Worm (Caenorhabditis elegans) whole organism, mixed stage, embryonic: ENCODE results near the gene srd-20.
"Not testable (repeated sequence)": the region's sequence is repeated elsewhere in the genome, so short reads cannot be mapped to it uniquely, and the experiment has no call there.

ENCODE experiments used
- M03D4.4 ChIP-seq: sonication (generic microtip); optimal IDR thresholded peaks from 2 replicates; lab custom pipeline; 2017; ENCODE audit warnings: mild to moderate bottlenecking, missing genetic modification characterization, missing compliant biosample characterization
- bed-3 ChIP-seq: fragments of 200-800 bp; sonication (Bioruptor generic); optimal IDR thresholded peaks from 3 replicates; lab custom pipeline; 2018; ENCODE audit warnings: mild to moderate bottlenecking, missing genetic modification characterization, moderate library complexity, missing compliant biosample characterization
- blmp-1 ChIP-seq: fragments of 150-350 bp; optimal IDR thresholded peaks from 2 replicates; lab custom pipeline; 2014; ENCODE audit warnings: missing biosample characterization, missing genetic modification characterization
- ceh-39 ChIP-seq: fragments of 150-350 bp; optimal IDR thresholded peaks from 2 replicates; lab custom pipeline; 2014; ENCODE audit warnings: missing biosample characterization, missing genetic modification characterization
- ceh-43 ChIP-seq: fragments of 200-800 bp; sonication (Bioruptor generic); optimal IDR thresholded peaks from 2 replicates; lab custom pipeline; 2018; ENCODE audit warnings: mild to moderate bottlenecking, missing genetic modification characterization, moderate library complexity, missing compliant biosample characterization
- ceh-83 ChIP-seq: fragments of 200-800 bp; sonication (Bioruptor generic); optimal IDR thresholded peaks from 2 replicates; lab custom pipeline; 2018; ENCODE audit warnings: mild to moderate bottlenecking, missing genetic modification characterization, missing compliant biosample characterization
- ces-1 ChIP-seq: fragments of 150-350 bp; optimal IDR thresholded peaks from 2 replicates; lab custom pipeline; 2014; ENCODE audit warnings: missing biosample characterization, missing genetic modification reagents, missing genetic modification characterization
- cnd-1 ChIP-seq: fragments of 200-800 bp; sonication (Bioruptor generic); optimal IDR thresholded peaks from 2 replicates; lab custom pipeline; 2018; ENCODE audit warnings: mild to moderate bottlenecking, missing genetic modification characterization, missing compliant biosample characterization
- elt-3 ChIP-seq: fragments of 150-350 bp; optimal IDR thresholded peaks from 2 replicates; lab custom pipeline; 2014; ENCODE audit warnings: missing biosample characterization, missing genetic modification characterization
- flh-1 ChIP-seq: fragments of 200-800 bp; sonication (Bioruptor generic); optimal IDR thresholded peaks from 2 replicates; lab custom pipeline; 2018; ENCODE audit warnings: mild to moderate bottlenecking, missing genetic modification characterization, moderate library complexity, missing compliant biosample characterization
- hlh-1 ChIP-seq: fragments of 150-350 bp; optimal IDR thresholded peaks from 2 replicates; lab custom pipeline; 2014; ENCODE audit warnings: missing biosample characterization, missing genetic modification reagents, missing genetic modification characterization
- lin-13 ChIP-seq: fragments of 150-350 bp; optimal IDR thresholded peaks from 2 replicates; lab custom pipeline; 2014; ENCODE audit warnings: missing biosample characterization, missing genetic modification characterization
- lsy-2 ChIP-seq: fragments of 150-350 bp; optimal IDR thresholded peaks from 2 replicates; lab custom pipeline; 2014; ENCODE audit warnings: missing biosample characterization, missing genetic modification characterization
- mep-1 ChIP-seq: fragments of 150-350 bp; optimal IDR thresholded peaks from 2 replicates; lab custom pipeline; 2017; ENCODE audit warnings: missing biosample characterization, missing genetic modification reagents, missing genetic modification characterization, inconsistent platforms
- mls-2 ChIP-seq: sonication (generic microtip); optimal IDR thresholded peaks from 2 replicates; lab custom pipeline; 2016; ENCODE audit warnings: mild to moderate bottlenecking, missing genetic modification characterization, moderate library complexity, missing compliant biosample characterization
- nhr-12 ChIP-seq: fragments of 150-350 bp; optimal IDR thresholded peaks from 2 replicates; lab custom pipeline; 2014; ENCODE audit warnings: missing biosample characterization, missing genetic modification characterization
- nhr-2 ChIP-seq: fragments of 150-350 bp; optimal IDR thresholded peaks from 2 replicates; lab custom pipeline; 2014; ENCODE audit warnings: missing biosample characterization, missing genetic modification characterization
- nhr-237 ChIP-seq: fragments of 150-350 bp; optimal IDR thresholded peaks from 2 replicates; lab custom pipeline; 2014; ENCODE audit warnings: missing biosample characterization, missing genetic modification characterization
- nhr-76 ChIP-seq: sonication (generic microtip); optimal IDR thresholded peaks from 2 replicates; lab custom pipeline; 2017; ENCODE audit warnings: missing biosample characterization, missing genetic modification characterization
- pha-4 ChIP-seq: fragments of 150-350 bp; optimal IDR thresholded peaks from 2 replicates; lab custom pipeline; 2018; ENCODE audit warnings: missing biosample characterization, missing genetic modification reagents, missing genetic modification characterization
- sem-2 ChIP-seq: fragments of 200-800 bp; sonication (Bioruptor generic); optimal IDR thresholded peaks from 2 replicates; lab custom pipeline; 2018; ENCODE audit warnings: mild to moderate bottlenecking, missing genetic modification characterization, missing compliant biosample characterization
- snpc-4 ChIP-seq: fragments of 150-350 bp; optimal IDR thresholded peaks from 2 replicates; lab custom pipeline; 2014; ENCODE audit warnings: missing biosample characterization, missing genetic modification characterization
- sptf-1 ChIP-seq: sonication (generic microtip); optimal IDR thresholded peaks from 2 replicates; lab custom pipeline; 2017; ENCODE audit warnings: mild to moderate bottlenecking, missing genetic modification characterization, moderate library complexity, missing compliant biosample characterization
- tbx-8 ChIP-seq: fragments of 200-800 bp; sonication (Bioruptor generic); optimal IDR thresholded peaks from 2 replicates; lab custom pipeline; 2018; ENCODE audit warnings: mild to moderate bottlenecking, missing genetic modification characterization, moderate library complexity, missing compliant biosample characterization
- unc-120 ChIP-seq: sonication (generic microtip); optimal IDR thresholded peaks from 2 replicates; lab custom pipeline; 2017; ENCODE audit warnings: missing genetic modification characterization, missing compliant biosample characterization; ENCODE audit not compliant: poor library complexity, severe bottlenecking
- unc-62 ChIP-seq: fragments of 150-350 bp; optimal IDR thresholded peaks from 2 replicates; lab custom pipeline; 2014; ENCODE audit warnings: missing biosample characterization, missing genetic modification reagents, missing genetic modification characterization
- zip-8 ChIP-seq: fragments of 150-350 bp; optimal IDR thresholded peaks from 2 replicates; lab custom pipeline; 2014; ENCODE audit warnings: missing biosample characterization, missing genetic modification characterization

The srd-20 gene

DNA sequence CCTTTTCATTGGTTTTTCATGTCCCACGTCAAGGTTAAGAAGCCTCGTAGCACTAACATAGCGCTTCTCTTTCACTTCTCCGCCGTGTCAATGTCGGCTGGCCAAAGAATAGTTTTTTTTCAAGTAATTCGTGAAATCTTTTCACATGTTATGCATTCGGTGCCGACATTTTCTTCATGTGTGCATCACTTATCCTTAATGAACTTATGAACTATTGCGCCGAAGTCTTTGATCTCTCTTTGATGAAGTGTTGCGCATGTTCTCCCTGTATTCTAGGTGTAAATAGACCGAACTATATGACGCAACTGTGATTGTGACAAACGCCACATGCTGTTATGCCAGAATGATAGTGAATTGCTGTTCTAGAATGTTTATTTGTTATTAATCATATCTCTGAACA is 33.3 kb upstream of the srd-20 start:
- TF ChIP-seq zip-8 (tag; lab: Kevin White, UChicago) (peak; percentile 26), elt-3 (tag; lab: Kevin White, UChicago) (no peak), ceh-83 (no peak), tbx-8 (GFP tag; lab: Kevin White, UChicago) (no peak), nhr-2 (tag; lab: Kevin White, UChicago) (peak; percentile 28)

DNA sequence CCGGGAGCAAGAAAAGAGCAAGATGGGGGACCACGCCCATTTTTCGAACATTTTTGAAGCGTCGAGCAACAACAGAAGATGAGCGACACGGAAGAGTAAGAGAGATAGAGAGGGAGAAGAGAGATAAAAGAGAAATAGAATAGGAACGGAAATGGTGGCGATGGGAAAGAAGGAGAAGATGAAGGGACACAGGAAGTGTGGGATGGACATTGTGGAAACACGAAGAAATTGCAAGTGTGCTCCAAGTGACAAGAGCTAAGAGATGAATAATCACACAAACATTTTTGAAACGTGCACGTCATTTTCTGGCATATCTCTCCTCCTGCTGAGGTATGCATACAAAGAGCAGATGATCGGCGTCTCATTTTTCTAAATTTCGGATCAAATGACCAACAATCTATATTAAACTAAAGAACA is 24.8 kb upstream of the srd-20 start:
- peak; percentile 37 for TF ChIP-seq sptf-1 (tag; lab: Kevin White, UChicago)
- no peak for TF ChIP-seq snpc-4 (tag; lab: Kevin White, UChicago)
- TF ChIP-seq lin-13 (tag; lab: Kevin White, UChicago): no peak
- peak; percentile 48 for TF ChIP-seq hlh-1 (tag; lab: Kevin White, UChicago)
- TF ChIP-seq unc-62 (GFP tag; lab: Kevin White, UChicago): peak; percentile 93
- TF ChIP-seq sem-2: no peak
- TF ChIP-seq unc-120 (tag; lab: Kevin White, UChicago): peak; percentile 94
- no peak for TF ChIP-seq zip-8 (tag; lab: Kevin White, UChicago)
- TF ChIP-seq bed-3: no peak
- no peak for TF ChIP-seq flh-1 (GFP tag; lab: Kevin White, UChicago)

DNA sequence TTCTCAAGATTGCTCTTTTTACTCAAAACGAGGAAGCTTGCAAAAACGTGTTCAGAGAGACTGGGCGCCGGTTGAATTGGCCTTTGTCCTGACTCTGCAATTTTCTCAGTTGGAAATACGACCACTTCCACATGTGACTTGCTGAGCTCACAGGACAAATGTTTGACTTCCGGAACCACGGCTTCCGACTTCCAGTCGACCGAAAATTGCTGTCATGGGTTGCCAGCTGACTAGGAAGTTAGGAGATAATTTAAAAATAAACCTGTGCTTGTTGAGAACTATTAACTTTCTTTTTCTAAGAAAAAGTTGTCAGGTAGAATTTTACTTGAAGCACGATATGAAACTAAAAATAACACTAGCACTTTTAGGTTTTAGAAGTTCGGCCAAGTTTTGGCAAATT is 23.8 kb upstream of the srd-20 start:
- TF ChIP-seq ceh-43 (GFP tag; lab: Kevin White, UChicago) (no peak), hlh-1 (tag; lab: Kevin White, UChicago) (no peak), nhr-2 (tag; lab: Kevin White, UChicago) (no peak), mls-2 (tag; lab: Kevin White, UChicago) (no peak), unc-62 (GFP tag; lab: Kevin White, UChicago) (no peak)

DNA sequence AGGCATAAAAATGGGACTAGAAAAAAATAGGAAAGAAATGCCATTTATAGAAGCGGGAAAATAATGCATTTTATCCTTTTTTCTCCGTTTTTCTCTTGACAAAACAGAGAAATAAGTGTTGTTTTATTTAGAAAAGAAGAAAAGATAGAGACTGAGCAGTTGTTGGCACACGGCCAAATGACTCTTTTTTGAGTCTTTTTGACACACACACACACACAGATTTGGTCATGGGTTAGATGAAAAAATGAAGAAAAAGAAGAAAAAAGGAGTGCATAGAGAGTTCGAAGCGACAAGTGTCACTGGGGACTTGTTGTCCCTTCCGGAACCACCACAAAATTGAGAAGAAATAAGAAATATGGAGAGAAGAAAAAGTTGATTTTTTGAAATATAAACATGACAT is 21.9 kb upstream of the srd-20 start:
- no peak for TF ChIP-seq nhr-12
- TF ChIP-seq ces-1 (GFP tag; lab: Kevin White, UChicago): peak; percentile 22
- TF ChIP-seq tbx-8 (GFP tag; lab: Kevin White, UChicago): no peak

DNA sequence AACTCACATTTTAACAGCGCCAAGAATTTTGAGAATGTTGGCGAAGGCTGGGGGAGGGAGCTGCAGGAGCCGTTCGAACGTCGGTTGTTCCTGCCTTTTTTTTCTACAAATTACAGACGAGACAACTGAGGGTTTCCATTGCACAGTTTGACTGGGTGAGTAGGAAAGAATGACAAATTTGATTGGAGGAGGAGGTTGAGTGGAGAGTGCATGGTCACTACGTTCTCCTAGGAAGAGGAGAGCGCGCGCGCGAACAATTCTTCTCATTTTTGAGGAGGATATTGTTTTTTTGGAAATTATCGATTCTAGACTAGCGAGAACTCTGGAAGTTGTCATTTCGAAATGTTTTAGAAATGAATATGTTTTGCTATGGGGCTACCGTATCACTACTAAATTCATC is 20.7 kb upstream of the srd-20 start, which contains the start of gene dhs-17:
TSS of gene dhs-17 (minus strand) at position 101 of the 400 bp plus-strand sequence.
- TF ChIP-seq ceh-39 (tag; lab: Kevin White, UChicago) (no peak), tbx-8 (GFP tag; lab: Kevin White, UChicago) (no peak), M03D4.4 (tag; lab: Kevin White, UChicago) (no peak), cnd-1 (tag; lab: Kevin White, UChicago) (no peak), zip-8 (tag; lab: Kevin White, UChicago) (no peak), pha-4 (tag; lab: Kevin White, UChicago) (no peak), nhr-76 (tag; lab: Kevin White, UChicago) (no peak), bed-3 (no peak), mep-1 (tag; lab: Kevin White, UChicago) (no peak), nhr-12 (no peak), elt-3 (tag; lab: Kevin White, UChicago) (no peak), nhr-237 (tag; lab: Kevin White, UChicago) (no peak), hlh-1 (tag; lab: Kevin White, UChicago) (no peak)

DNA sequence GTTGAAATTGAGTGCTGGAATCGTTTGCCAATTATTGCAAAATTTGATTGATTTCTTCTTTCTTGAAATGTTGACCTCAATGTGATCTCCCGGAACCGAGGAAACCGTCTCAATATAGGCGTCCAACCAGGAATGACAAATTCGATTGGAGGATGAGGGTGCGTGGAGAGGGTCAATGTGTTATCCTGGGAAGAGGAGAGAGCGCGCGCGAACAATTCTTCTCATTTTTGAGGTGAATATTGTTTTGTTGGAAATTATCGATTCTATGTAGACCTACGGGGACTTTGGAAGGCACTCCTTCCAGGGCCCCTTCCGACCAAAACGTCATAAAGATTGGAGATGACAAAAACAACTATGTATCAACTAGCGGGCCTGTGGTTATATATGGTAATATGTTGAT is 18.8 kb upstream of the srd-20 start:
- TF ChIP-seq lsy-2 (no peak), zip-8 (tag; lab: Kevin White, UChicago) (no peak)

DNA sequence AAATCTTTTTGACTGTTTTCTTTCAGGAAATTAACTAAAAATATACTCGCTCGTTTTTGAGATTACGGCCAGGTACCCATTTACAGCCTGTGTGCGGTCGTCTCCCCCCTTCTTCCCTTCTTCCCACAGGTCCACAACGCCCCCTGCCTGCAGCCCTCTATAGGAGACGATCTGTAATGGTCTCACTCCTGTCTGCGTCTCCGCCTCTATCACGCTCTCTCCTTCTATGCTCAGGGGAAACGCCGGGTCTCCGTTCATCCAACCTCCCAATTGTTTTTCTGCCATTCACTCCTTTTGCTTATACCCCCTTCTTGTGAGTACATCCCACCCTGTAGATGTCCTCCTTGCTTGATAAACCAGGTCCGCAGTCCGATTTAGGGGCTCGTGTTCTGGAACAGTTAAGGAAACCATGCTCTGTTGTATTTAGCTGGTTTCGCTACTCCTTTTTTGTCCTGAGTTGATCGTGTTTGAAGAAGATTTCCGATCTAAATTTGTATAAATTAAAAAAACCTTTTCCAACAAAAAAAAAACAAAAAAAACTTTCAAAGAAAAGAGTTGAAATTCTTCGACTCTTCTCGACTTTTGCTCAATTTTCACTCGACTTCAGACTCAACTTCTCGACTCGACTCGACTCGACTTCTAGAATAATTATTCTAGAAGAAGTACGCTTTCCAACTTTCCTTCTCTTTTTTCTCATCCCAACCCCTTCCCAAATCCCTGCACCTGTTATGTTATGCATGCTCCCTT is 16.8 kb upstream of the srd-20 start, which contains the start of gene F29G9.1:
TSS of gene F29G9.1 (plus strand) at position 697 of the 747 bp plus-strand sequence.
- not testable (repeated sequence) for TF ChIP-seq sptf-1 (tag; lab: Kevin White, UChicago); lin-13 (tag; lab: Kevin White, UChicago); blmp-1
